Worm (Caenorhabditis elegans): Measurements from ENCODE around the gene srj-4.

DNA sequence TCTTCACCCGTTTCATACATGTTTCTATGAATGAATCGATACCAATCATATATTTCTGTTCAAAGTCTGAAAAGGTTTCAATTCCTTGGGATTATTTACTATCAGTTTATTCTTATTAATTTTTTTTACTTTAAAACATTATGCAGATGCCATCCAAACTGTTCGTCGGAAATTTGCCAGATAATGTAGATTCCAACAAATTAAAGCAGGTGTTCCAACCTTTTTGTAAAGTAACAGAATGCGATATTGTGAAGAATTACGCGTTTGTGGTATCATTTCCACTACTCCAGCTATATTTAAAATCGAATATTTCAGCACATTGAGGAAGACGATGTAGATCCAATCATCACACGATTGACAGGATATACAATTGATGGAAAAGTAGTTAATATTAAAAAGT, 29.1 kb downstream of the srj-4 start, which contains the start of gene rnp-1:
- TF ChIP-seq flt-1 (GFP tag; IDR thresholded peaks at IDR 0.05), result no peak
- TF ChIP-seq ztf-29 (GFP tag; IDR thresholded peaks at IDR 0.05), result no peak
- TF ChIP-seq ref-1 (GFP tag; conservative IDR thresholded peaks at IDR 0.05), result no peak
- no peak for TF ChIP-seq klf-2 (GFP tag; conservative IDR thresholded peaks at IDR 0.05)
- no peak for TF ChIP-seq ztf-23 (GFP tag; IDR thresholded peaks at IDR 0.05)

Data from whole organism, midembryonic.